Worm (Caenorhabditis elegans) whole organism, midembryonic: ENCODE measurements around the gene clc-17.

Experiments
- T22C8.4 ChIP-seq: fragments of 200-800 bp; sonication (Bioruptor generic); IDR thresholded peaks from 2 replicates; pipeline ENCODE4 v1.3.6; 2022; ENCODE audit warnings: missing genetic modification characterization, missing compliant biosample characterization
- cog-1 ChIP-seq: sonication (generic microtip); optimal IDR thresholded peaks from 2 replicates; lab custom pipeline; 2016; ENCODE audit warnings: missing genetic modification characterization, missing compliant biosample characterization
- flt-1 ChIP-seq: fragments of 200-800 bp; sonication (Bioruptor generic); IDR thresholded peaks from 2 replicates; pipeline ENCODE4 v1.3.6; 2022; ENCODE audit warnings: missing genetic modification characterization, missing compliant biosample characterization
- klf-2 ChIP-seq: fragments of 200-800 bp; sonication (Bioruptor generic); conservative IDR thresholded peaks from 2 replicates; pipeline ENCODE4 v1.3.6; 2022; ENCODE audit warnings: missing genetic modification reagents, missing genetic modification characterization, missing compliant biosample characterization
- med-1 ChIP-seq: sonication (generic microtip); optimal IDR thresholded peaks from 2 replicates; lab custom pipeline; 2017; ENCODE audit warnings: missing genetic modification characterization, mild to moderate bottlenecking, missing compliant biosample characterization, antibody characterized with exemption, missing genetic modification reagents; ENCODE audit not compliant: insufficient read depth
- ref-1 ChIP-seq: fragments of 200-800 bp; sonication (Bioruptor generic); conservative IDR thresholded peaks from 2 replicates; pipeline ENCODE4 v1.3.6; 2022; ENCODE audit warnings: missing genetic modification reagents, missing genetic modification characterization, missing compliant biosample characterization
- tab-1 ChIP-seq: fragments of 200-800 bp; sonication (Bioruptor generic); IDR thresholded peaks from 2 replicates; pipeline ENCODE4 v1.3.6; 2022; ENCODE audit warnings: missing genetic modification characterization, missing compliant biosample characterization
- ztf-23 ChIP-seq: fragments of 200-800 bp; sonication (Bioruptor generic); IDR thresholded peaks from 2 replicates; pipeline ENCODE4 v1.3.6; 2022; ENCODE audit warnings: missing genetic modification reagents, missing genetic modification characterization, missing compliant biosample characterization
- ztf-29 ChIP-seq: fragments of 200-800 bp; sonication (Bioruptor generic); IDR thresholded peaks from 2 replicates; pipeline ENCODE4 v1.3.6; 2022; ENCODE audit warnings: missing genetic modification reagents, missing genetic modification characterization, missing compliant biosample characterization

ce11 chrX:11064799-11065198 is 42.4 kb upstream of the clc-17 start, which contains the start of gene lpr-4:
- TF ChIP-seq ref-1 (GFP tag; lab: Robert Waterston, UW) (no peak), T22C8.4 (GFP tag; lab: Robert Waterston, UW) (no peak), med-1 (GFP tag; lab: Kevin White, UChicago) (no peak), flt-1 (GFP tag; lab: Robert Waterston, UW) (no peak), ztf-23 (GFP tag; lab: Robert Waterston, UW) (no peak), cog-1 (tag; lab: Kevin White, UChicago) (no peak), ztf-29 (GFP tag; lab: Robert Waterston, UW) (no peak), tab-1 (GFP tag; lab: Robert Waterston, UW) (no peak), klf-2 (no peak)
